Fruit fly (Drosophila melanogaster) whole organism, embryonic: ENCODE measurements around the gene Cdc14.

Experiments used
- CG10209 ChIP-seq: fragments of 200-800 bp; sonication (Bioruptor generic); optimal IDR thresholded peaks from 3 replicates; lab custom pipeline; 2017; ENCODE audit warnings: missing biosample characterization, mild to moderate bottlenecking, missing genetic modification characterization, missing genetic modification reagents
- CG10274 ChIP-seq: fragments of 200-800 bp; sonication (Bioruptor generic); optimal IDR thresholded peaks from 3 replicates; lab custom pipeline; 2017; ENCODE audit warnings: missing biosample characterization, mild to moderate bottlenecking, missing genetic modification characterization
- CG11456 ChIP-seq: fragments of 200-800 bp; sonication (Bioruptor generic); IDR thresholded peaks from 3 replicates; pipeline ENCODE4 v1.3.6; 2022; ENCODE audit warnings: missing biosample characterization, missing genetic modification characterization
- CG16779 ChIP-seq: fragments of 200-800 bp; sonication (Bioruptor generic); IDR thresholded peaks from 2 replicates; pipeline ENCODE4 v1.3.6; 2022; ENCODE audit warnings: missing biosample characterization, missing genetic modification characterization
- CG18476 ChIP-seq: fragments of 200-800 bp; sonication (Bioruptor generic); optimal IDR thresholded peaks from 2 replicates; lab custom pipeline; 2016; ENCODE audit warnings: missing biosample characterization, mild to moderate bottlenecking, missing genetic modification characterization
- CG18599 ChIP-seq: fragments of 200-800 bp; sonication (Bioruptor generic); optimal IDR thresholded peaks from 3 replicates; lab custom pipeline; 2017; ENCODE audit warnings: missing biosample characterization, missing genetic modification characterization, mild to moderate bottlenecking, moderate library complexity, missing genetic modification reagents
- CG33557 ChIP-seq: fragments of 200-800 bp; sonication (Bioruptor generic); optimal IDR thresholded peaks from 2 replicates; lab custom pipeline; 2019; ENCODE audit warnings: missing biosample characterization, mild to moderate bottlenecking, missing genetic modification characterization, moderate library complexity
- CG3726 ChIP-seq: fragments of 200-800 bp; sonication (Bioruptor generic); IDR thresholded peaks from 3 replicates; pipeline ENCODE4, ENCODE4 v1.3.6; 2022; ENCODE audit warnings: missing biosample characterization, missing genetic modification characterization
- CG4617 ChIP-seq: fragments of 200-800 bp; sonication (Bioruptor generic); optimal IDR thresholded peaks from 3 replicates; lab custom pipeline; 2016; ENCODE audit warnings: missing biosample characterization, missing genetic modification characterization, borderline replicate concordance
- CG5953 ChIP-seq: fragments of 200-800 bp; sonication (Bioruptor generic); IDR thresholded peaks from 2 replicates; pipeline ENCODE4 v1.3.6; 2022; ENCODE audit warnings: missing biosample characterization, missing genetic modification characterization
- CG6683 ChIP-seq: fragments of 200-800 bp; sonication (Bioruptor generic); optimal IDR thresholded peaks from 2 replicates; lab custom pipeline; 2017; ENCODE audit warnings: missing biosample characterization, mild to moderate bottlenecking, missing genetic modification characterization, missing genetic modification reagents
- CG6689 ChIP-seq: fragments of 200-800 bp; sonication (Bioruptor generic); IDR thresholded peaks from 2 replicates; pipeline ENCODE4 v1.3.6; 2022; ENCODE audit warnings: missing biosample characterization, missing genetic modification characterization
- CG7745 ChIP-seq: fragments of 200-800 bp; sonication (Bioruptor generic); optimal IDR thresholded peaks from 2 replicates; lab custom pipeline; 2018; ENCODE audit warnings: missing biosample characterization, mild to moderate bottlenecking, missing genetic modification characterization, moderate library complexity
- CG9437 ChIP-seq: fragments of 200-800 bp; sonication (Bioruptor generic); optimal IDR thresholded peaks from 2 replicates; lab custom pipeline; 2018; ENCODE audit warnings: missing biosample characterization, mild to moderate bottlenecking, missing genetic modification characterization
- CHES-1-like ChIP-seq: fragments of 200-800 bp; sonication (Bioruptor generic); optimal IDR thresholded peaks from 2 replicates; lab custom pipeline; 2016; ENCODE audit warnings: missing biosample characterization, missing genetic modification characterization
- D19B ChIP-seq: fragments of 200-800 bp; sonication (Bioruptor generic); optimal IDR thresholded peaks from 2 replicates; lab custom pipeline; 2017; ENCODE audit warnings: missing biosample characterization, mild to moderate bottlenecking, missing genetic modification characterization
- Eip74EF ChIP-seq, 2 experiments: fragments of 200-800 bp in 1 of 2; fragments of >200 bp in 1 of 2; sonication (Bioruptor generic) in 1 of 2; optimal IDR thresholded peaks; 2 replicates each; lab custom pipeline; 2017 to 2019; ENCODE audit warnings: missing biosample characterization in 2 of 2, missing genetic modification characterization in 2 of 2, mild to moderate bottlenecking in 1 of 2, moderate library complexity in 1 of 2
- HHEX ChIP-seq: fragments of 200-800 bp; sonication (Bioruptor generic); optimal IDR thresholded peaks from 3 replicates; lab custom pipeline; 2017; ENCODE audit warnings: missing biosample characterization, mild to moderate bottlenecking, missing genetic modification characterization, missing genetic modification reagents
- Hr51 ChIP-seq, 2 experiments: fragments of 200-800 bp; sonication (Bioruptor generic); optimal IDR thresholded peaks; 2 replicates in 1 of 2; 3 replicates in 1 of 2; lab custom pipeline; 2016 to 2018; ENCODE audit warnings: missing biosample characterization in 2 of 2, missing genetic modification characterization in 2 of 2, mild to moderate bottlenecking in 1 of 2, moderate library complexity in 1 of 2
- MBD-R2 ChIP-seq: fragments of 200-800 bp; sonication (Bioruptor generic); IDR thresholded peaks from 2 replicates; pipeline ENCODE4 v1.3.6; 2022; ENCODE audit warnings: missing biosample characterization, missing genetic modification characterization
- Max ChIP-seq: fragments of 200-800 bp; sonication (Bioruptor generic); optimal IDR thresholded peaks from 2 replicates; lab custom pipeline; 2016; ENCODE audit warnings: missing biosample characterization, mild to moderate bottlenecking, missing genetic modification characterization
- Sox102F ChIP-seq: fragments of 200-800 bp; sonication (Bioruptor generic); optimal IDR thresholded peaks from 2 replicates; lab custom pipeline; 2018; ENCODE audit warnings: missing biosample characterization, mild to moderate bottlenecking, missing genetic modification characterization, moderate library complexity
- Taf1 ChIP-seq: fragments of 200-800 bp; sonication (Bioruptor generic); IDR thresholded peaks from 2 replicates; pipeline ENCODE4 v1.3.6; 2022; ENCODE audit warnings: missing biosample characterization, missing genetic modification characterization
- ac ChIP-seq: fragments of 200-800 bp; sonication (Bioruptor generic); optimal IDR thresholded peaks from 3 replicates; lab custom pipeline; 2017; ENCODE audit warnings: missing biosample characterization, mild to moderate bottlenecking, missing genetic modification characterization
- cato ChIP-seq: fragments of 200-800 bp; sonication (Bioruptor generic); optimal IDR thresholded peaks from 2 replicates; lab custom pipeline; 2016; ENCODE audit warnings: missing biosample characterization, missing genetic modification characterization, borderline replicate concordance
- corto ChIP-seq: fragments of 200-800 bp; sonication (Bioruptor generic); optimal IDR thresholded peaks from 2 replicates; lab custom pipeline; 2016; ENCODE audit warnings: missing biosample characterization, mild to moderate bottlenecking, missing genetic modification characterization, moderate library complexity
- crc ChIP-seq: fragments of 200-800 bp; sonication (Bioruptor generic); optimal IDR thresholded peaks from 2 replicates; lab custom pipeline; 2016; ENCODE audit warnings: missing biosample characterization, missing genetic modification characterization
- emc ChIP-seq: fragments of 200-800 bp; sonication (Bioruptor generic); optimal IDR thresholded peaks from 2 replicates; lab custom pipeline; 2016; ENCODE audit warnings: missing biosample characterization, missing genetic modification characterization
- fd3F ChIP-seq: fragments of 200-800 bp; sonication (Bioruptor generic); optimal IDR thresholded peaks from 2 replicates; lab custom pipeline; 2018; ENCODE audit warnings: missing biosample characterization, mild to moderate bottlenecking, missing genetic modification characterization, moderate library complexity
- fd64A ChIP-seq: fragments of 200-800 bp; sonication (Bioruptor generic); optimal IDR thresholded peaks from 3 replicates; lab custom pipeline; 2018; ENCODE audit warnings: missing biosample characterization, mild to moderate bottlenecking, missing genetic modification characterization
- gcm ChIP-seq: fragments of 200-800 bp; sonication (Bioruptor generic); optimal IDR thresholded peaks from 2 replicates; lab custom pipeline; 2019; ENCODE audit warnings: missing biosample characterization, mild to moderate bottlenecking, missing genetic modification characterization, moderate library complexity
- inv ChIP-seq: fragments of 200-800 bp; sonication (Bioruptor generic); IDR thresholded peaks from 2 replicates; pipeline ENCODE4 v1.3.6; 2022; ENCODE audit warnings: missing biosample characterization, missing genetic modification characterization; ENCODE audit not compliant: partially characterized antibody
- jigr1 ChIP-seq: fragments of 200-800 bp; sonication (Bioruptor generic); IDR thresholded peaks from 3 replicates; pipeline ENCODE4 v1.3.6; 2022; ENCODE audit warnings: missing biosample characterization, missing genetic modification characterization
- jing ChIP-seq: fragments of 200-800 bp; sonication (Bioruptor generic); optimal IDR thresholded peaks from 2 replicates; lab custom pipeline; 2018; ENCODE audit warnings: missing biosample characterization, mild to moderate bottlenecking, missing genetic modification characterization
- lbe ChIP-seq: fragments of 200-800 bp; sonication (Bioruptor generic); optimal IDR thresholded peaks from 2 replicates; lab custom pipeline; 2016; ENCODE audit warnings: missing biosample characterization, mild to moderate bottlenecking, missing genetic modification characterization
- luna ChIP-seq: fragments of 200-800 bp; sonication (Bioruptor generic); optimal IDR thresholded peaks from 2 replicates; lab custom pipeline; 2016; ENCODE audit warnings: missing biosample characterization, missing genetic modification characterization
- nerfin-2 ChIP-seq: fragments of 200-800 bp; sonication (Bioruptor generic); IDR thresholded peaks from 2 replicates; pipeline ENCODE4 v1.3.6; 2022; ENCODE audit warnings: missing biosample characterization, missing genetic modification characterization; ENCODE audit not compliant: partially characterized antibody
- pan ChIP-seq, 4 experiments: fragments of >200 bp in 3 of 4; fragments of 200-800 bp in 1 of 4; sonication (Bioruptor generic) in 1 of 4; optimal IDR thresholded peaks in 3 of 4; IDR thresholded peaks in 1 of 4; 2 replicates each; pipeline versions ENCODE4 v1.3.6 to Lab custom; 2017 to 2022; ENCODE audit warnings: missing biosample characterization in 2 of 4, missing genetic modification characterization in 2 of 4, mixed read lengths in 1 of 4
- prd ChIP-seq, 3 experiments: fragments of >200 bp in 2 of 3; fragments of 200-800 bp in 1 of 3; sonication (Bioruptor generic) in 1 of 3; optimal IDR thresholded peaks in 2 of 3; IDR thresholded peaks in 1 of 3; 2 replicates in 2 of 3; 3 replicates in 1 of 3; pipeline versions ENCODE4 v1.3.6 to Lab custom; 2017 to 2022; ENCODE audit warnings: missing biosample characterization in 1 of 3, missing genetic modification characterization in 1 of 3
- schlank ChIP-seq: fragments of 200-800 bp; sonication (Bioruptor generic); optimal IDR thresholded peaks from 2 replicates; lab custom pipeline; 2018; ENCODE audit warnings: missing biosample characterization, mild to moderate bottlenecking, missing genetic modification characterization
- slbo ChIP-seq: fragments of 200-800 bp; sonication (Bioruptor generic); IDR thresholded peaks from 2 replicates; pipeline ENCODE4 v1.3.6; 2022; ENCODE audit warnings: missing biosample characterization, missing genetic modification characterization
- sna ChIP-seq: fragments of 200-800 bp; sonication (Bioruptor generic); IDR thresholded peaks from 2 replicates; pipeline ENCODE4 v1.3.6; 2022; ENCODE audit warnings: missing biosample characterization, missing genetic modification characterization; ENCODE audit not compliant: partially characterized antibody
- trh ChIP-seq: fragments of 200-800 bp; sonication (Bioruptor generic); optimal IDR thresholded peaks from 2 replicates; lab custom pipeline; 2016; ENCODE audit warnings: missing biosample characterization, missing genetic modification characterization
- usp ChIP-seq: fragments of >200 bp; optimal IDR thresholded peaks from 2 replicates; lab custom pipeline; 2017; ENCODE audit warnings: missing biosample characterization, missing genetic modification characterization
- vvl ChIP-seq: fragments of 200-800 bp; sonication (Bioruptor generic); IDR thresholded peaks from 2 replicates; pipeline ENCODE4 v1.3.6; 2022; ENCODE audit warnings: missing biosample characterization, missing genetic modification characterization

Cdc14 gene

DNA sequence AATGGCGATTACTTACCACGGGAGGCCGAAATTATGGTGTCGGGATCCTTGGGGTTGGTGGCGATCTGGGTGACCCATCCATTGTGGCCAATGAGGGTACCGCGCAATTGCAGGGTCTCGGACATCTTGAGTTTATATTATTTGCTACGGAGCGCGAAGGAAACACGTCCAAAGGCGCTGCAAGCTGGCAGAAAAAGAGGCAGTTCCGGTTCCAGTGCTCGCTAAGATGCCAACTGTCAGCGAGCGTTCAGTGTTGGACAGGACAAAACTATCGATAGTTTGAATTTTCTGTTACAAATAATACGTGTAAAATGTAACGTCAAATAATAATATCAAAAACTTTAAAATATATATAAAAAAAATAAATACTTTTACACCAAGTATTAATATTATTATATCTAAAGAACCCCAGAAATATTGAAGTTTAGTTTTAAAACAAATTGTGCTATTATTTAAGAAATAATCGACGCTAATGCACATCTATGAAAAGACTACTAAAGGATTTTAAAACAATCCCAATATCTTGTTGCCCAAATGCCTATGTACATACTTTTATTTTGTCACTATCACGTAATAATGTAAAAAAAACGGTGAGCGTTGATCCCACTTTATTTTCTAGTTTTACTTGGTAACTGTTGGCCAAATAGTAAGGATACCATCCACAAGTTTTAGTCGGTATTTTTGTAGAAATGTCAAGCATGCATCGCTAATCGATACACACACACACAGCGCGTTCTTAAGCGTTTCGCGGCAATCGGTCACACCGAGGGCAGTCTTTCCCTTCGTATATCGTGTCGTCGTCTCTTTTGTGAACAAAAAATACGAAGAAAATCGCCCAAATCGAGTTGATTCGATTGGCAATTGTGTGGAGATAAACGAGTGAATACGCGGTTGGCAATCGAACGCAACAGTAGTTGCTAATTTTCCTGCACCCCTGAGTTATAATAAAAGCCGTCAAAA, 16.8 kb upstream of the Cdc14 start, which contains the start of the genes Rack1 and mts (continued):
- TF ChIP-seq Eip74EF (GFP tag; optimal IDR thresholded peaks at IDR 0.05; lab: Kevin White, UChicago) = peak in 1 of 2 experiments; percentile 58
- TF ChIP-seq HHEX (GFP tag; lab: Kevin White, UChicago) = peak; percentile 95
- TF ChIP-seq fd3F (GFP tag; lab: Kevin White, UChicago) = peak; percentile 76
- TF ChIP-seq Sox102F (GFP tag; lab: Kevin White, UChicago) = peak; percentile 56
- TF ChIP-seq luna (GFP tag; lab: Kevin White, UChicago) = peak; percentile 42
- no peak for TF ChIP-seq pan (optimal IDR thresholded peaks at IDR 0.05; lab: Kevin White, UChicago)
- peak in 1 of 2 experiments; percentile 75 for TF ChIP-seq pan (GFP tag; optimal IDR thresholded peaks at IDR 0.05 in 1 of 2, IDR thresholded peaks at IDR 0.05 in 1 of 2)
- TF ChIP-seq nerfin-2 (GFP tag; lab: Robert Waterston, UW) = no peak
- peak; percentile 71 for TF ChIP-seq CG6683
- TF ChIP-seq CG6689 = peak; percentile 32; the same call in 1 of the 2 replicates
- TF ChIP-seq fd64A (GFP tag; lab: Kevin White, UChicago) = peak; percentile 91
- peak; percentile 30; the same call in 1 of the 2 replicates for TF ChIP-seq inv (GFP tag; lab: Robert Waterston, UW)
- TF ChIP-seq Hr51 (GFP tag; optimal IDR thresholded peaks at IDR 0.05; lab: Kevin White, UChicago) = peak; percentile 67 to 76
- peak; percentile 91 for TF ChIP-seq vvl (GFP tag; lab: Robert Waterston, UW)
- peak; percentile 69 for TF ChIP-seq CG5953 (GFP tag; lab: Robert Waterston, UW)
- TF ChIP-seq CG10209 = peak; percentile 88
- TF ChIP-seq CG18599 = peak; percentile 92
- TF ChIP-seq CG16779 (GFP tag; lab: Robert Waterston, UW) = peak; percentile 78
- peak; percentile 62 for TF ChIP-seq CG33557
- TF ChIP-seq corto (GFP tag; lab: Kevin White, UChicago) = peak; percentile 37
- TF ChIP-seq gcm = peak; percentile 70
- peak; percentile 66 for TF ChIP-seq MBD-R2
- peak; percentile 67 for TF ChIP-seq cato (GFP tag; lab: Kevin White, UChicago)
- TF ChIP-seq jing = peak; percentile 40
- peak; percentile 66 for TF ChIP-seq crc
- peak; percentile 72 for TF ChIP-seq Max (GFP tag; lab: Kevin White, UChicago)
- TF ChIP-seq ac = peak; percentile 75
- peak; percentile 56 for TF ChIP-seq trh (GFP tag; lab: Kevin White, UChicago)
- TF ChIP-seq CG18476 (GFP tag; lab: Kevin White, UChicago) = peak; percentile 44
- TF ChIP-seq prd (optimal IDR thresholded peaks at IDR 0.05; lab: Kevin White, UChicago) = no peak
- TF ChIP-seq prd (GFP tag; IDR thresholded peaks at IDR 0.05; lab: Robert Waterston, UW) = peak; percentile 57; the same call in 2 of the 3 replicates
- peak; percentile 73 for TF ChIP-seq lbe
- peak; percentile 32; the same call in 1 of the 2 replicates for TF ChIP-seq sna (GFP tag; lab: Robert Waterston, UW)
- no peak for TF ChIP-seq usp
- peak; percentile 66 for TF ChIP-seq D19B (GFP tag; lab: Kevin White, UChicago)
- TF ChIP-seq CG3726 (GFP tag; lab: Robert Waterston, UW) = no peak
- TF ChIP-seq slbo (GFP tag; lab: Robert Waterston, UW) = peak; percentile 84
- 0 out of 2 replicates have a peak, but pooled peaks have one; percentile 43 for TF ChIP-seq Taf1 (GFP tag; lab: Robert Waterston, UW)
- TF ChIP-seq CG4617 (GFP tag; lab: Kevin White, UChicago) = peak; percentile 60
- TF ChIP-seq jigr1 (GFP tag; lab: Robert Waterston, UW) = no peak
- TF ChIP-seq CG10274 (GFP tag; lab: Kevin White, UChicago) = peak; percentile 76
- peak; percentile 64 for TF ChIP-seq CHES-1-like
- TF ChIP-seq CG9437 (GFP tag; lab: Kevin White, UChicago) = peak; percentile 92
- TF ChIP-seq CG11456 = peak; percentile 92
- TF ChIP-seq emc (GFP tag; lab: Kevin White, UChicago) = peak; percentile 64
- TF ChIP-seq schlank (tag; lab: Kevin White, UChicago) = peak; percentile 90
- TF ChIP-seq CG7745 (tag; lab: Kevin White, UChicago) = no peak
